Worm (Caenorhabditis elegans): ENCODE measurements around the gene col-177.

DNA sequence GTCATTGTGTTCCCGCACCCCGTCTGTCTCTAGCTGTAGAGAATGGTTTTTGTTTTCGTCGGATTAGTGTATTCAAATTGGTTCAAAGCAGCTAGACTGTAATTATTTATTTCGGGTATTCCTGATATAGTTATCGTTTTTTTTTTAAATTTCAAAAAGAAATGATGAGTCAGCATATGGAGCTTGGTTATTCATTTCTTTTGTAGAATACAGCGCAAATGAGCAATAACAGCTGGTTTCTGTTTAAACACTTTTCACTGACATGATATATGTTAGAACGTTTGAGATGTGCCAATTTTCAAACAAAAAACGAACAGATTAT, 10.8 kb downstream of the col-177 start:
- no peak for TF ChIP-seq ceh-9 (tag; optimal IDR thresholded peaks at IDR 0.05)
- TF ChIP-seq nhr-23 (tag; optimal IDR thresholded peaks at IDR 0.05) = no peak
- no peak for TF ChIP-seq elt-1 (tag; optimal IDR thresholded peaks at IDR 0.05)
- TF ChIP-seq nfya-1 (tag; optimal IDR thresholded peaks at IDR 0.05; ENCODE audit: insufficient read depth) = no peak
- TF ChIP-seq R02D3.7 (tag; optimal IDR thresholded peaks at IDR 0.05) = no peak
- no peak for TF ChIP-seq lin-15B (tag; optimal IDR thresholded peaks at IDR 0.05)
- no peak for TF ChIP-seq lin-39 (tag; optimal IDR thresholded peaks at IDR 0.05)
- no peak for TF ChIP-seq ama-1 (optimal IDR thresholded peaks at IDR 0.05)
- TF ChIP-seq fos-1 (tag; optimal IDR thresholded peaks at IDR 0.05) = no peak
- no peak for TF ChIP-seq skn-1 (tag; optimal IDR thresholded peaks at IDR 0.05)
- no peak for TF ChIP-seq unc-62 (GFP tag; optimal IDR thresholded peaks at IDR 0.05)
- TF ChIP-seq ztf-11 (tag; optimal IDR thresholded peaks at IDR 0.05) = no peak
- TF ChIP-seq jun-1 (tag; optimal IDR thresholded peaks at IDR 0.05) = no peak
- TF ChIP-seq snpc-4 (tag; optimal IDR thresholded peaks at IDR 0.05) = no peak

Measured in whole organism, L3 larva.